Worm (Caenorhabditis elegans) whole organism, early embryonic: ENCODE data around the gene Y54G2A.16.

Source experiments
- F13C5.2 ChIP-seq: sonication (generic microtip); optimal IDR thresholded peaks from 2 replicates; lab custom pipeline; 2017; ENCODE audit warnings: mild to moderate bottlenecking, missing genetic modification characterization, inconsistent platforms, missing compliant biosample characterization
- aly-1 ChIP-seq: sonication (generic microtip); optimal IDR thresholded peaks from 2 replicates; lab custom pipeline; 2016; ENCODE audit warnings: missing genetic modification characterization, missing compliant biosample characterization
- ama-1 ChIP-seq: fragments of 150-350 bp; optimal IDR thresholded peaks from 2 replicates; lab custom pipeline; 2014
- ets-7 ChIP-seq: sonication (generic microtip); optimal IDR thresholded peaks from 2 replicates; lab custom pipeline; 2016; ENCODE audit warnings: missing genotype, missing genetic modification characterization, missing compliant biosample characterization
- flt-1 ChIP-seq: fragments of 200-800 bp; sonication (Bioruptor generic); IDR thresholded peaks from 2 replicates; pipeline ENCODE4 v1.3.6; 2022; ENCODE audit warnings: missing genetic modification characterization, missing compliant biosample characterization
- hmbx-1 ChIP-seq: sonication (generic microtip); optimal IDR thresholded peaks from 2 replicates; lab custom pipeline; 2016; ENCODE audit warnings: mild to moderate bottlenecking, missing genetic modification characterization, missing compliant biosample characterization
- hmg-4 ChIP-seq: fragments of 200-800 bp; sonication (Bioruptor generic); optimal IDR thresholded peaks from 2 replicates; lab custom pipeline; 2018; ENCODE audit warnings: mild to moderate bottlenecking, missing genetic modification characterization, missing compliant biosample characterization
- hnd-1 ChIP-seq: sonication (generic microtip); optimal IDR thresholded peaks from 2 replicates; lab custom pipeline; 2016; ENCODE audit warnings: missing genetic modification characterization, missing compliant biosample characterization
- pes-1 ChIP-seq: fragments of 200-800 bp; sonication (Bioruptor generic); IDR thresholded peaks from 2 replicates; pipeline ENCODE4 v1.3.6; 2022; ENCODE audit warnings: missing genetic modification reagents, missing genetic modification characterization, missing compliant biosample characterization
- sea-1 ChIP-seq: fragments of 200-800 bp; sonication (Bioruptor generic); conservative IDR thresholded peaks from 2 replicates; pipeline ENCODE4 v1.3.6; 2022; ENCODE audit warnings: missing genetic modification characterization, missing compliant biosample characterization
- tbx-11 ChIP-seq: fragments of 200-800 bp; sonication (Bioruptor generic); IDR thresholded peaks from 2 replicates; pipeline ENCODE4 v1.3.6; 2022; ENCODE audit warnings: missing genetic modification characterization, missing compliant biosample characterization
- tra-4 ChIP-seq: sonication (generic microtip); optimal IDR thresholded peaks from 2 replicates; lab custom pipeline; 2017; ENCODE audit warnings: missing genetic modification characterization, missing compliant biosample characterization

DNA sequence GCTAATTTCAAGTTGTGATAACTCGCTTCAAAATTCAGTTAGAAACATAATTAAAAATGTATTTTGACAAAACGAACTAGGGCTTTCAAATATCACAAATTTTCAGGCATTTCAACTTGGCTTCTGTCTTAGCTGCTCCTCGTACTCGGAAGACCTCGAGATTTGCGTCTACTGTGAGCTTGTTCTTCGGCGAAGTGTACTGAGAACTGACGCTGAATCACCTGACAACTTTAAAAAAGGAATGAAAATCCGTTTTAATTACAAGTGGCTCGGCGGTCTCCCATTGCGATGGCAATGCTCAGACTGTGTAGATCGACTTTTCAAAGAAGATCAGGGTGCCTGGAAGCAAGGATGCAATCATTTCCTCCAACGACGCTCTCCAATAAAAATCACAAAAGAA, 14.1 kb downstream of the Y54G2A.16 start, which contains the start of gene clec-85:
- TF ChIP-seq flt-1 (GFP tag; lab: Robert Waterston, UW) (no peak), ama-1 (lab: Kevin White, UChicago) (no peak), ets-7 (no peak), tbx-11 (GFP tag; lab: Robert Waterston, UW) (no peak), sea-1 (GFP tag; lab: Robert Waterston, UW) (no peak), aly-1 (tag; lab: Kevin White, UChicago) (no peak), pes-1 (no peak), tra-4 (tag; lab: Kevin White, UChicago) (no peak), hmg-4 (no peak), hmbx-1 (no peak), hnd-1 (tag; lab: Kevin White, UChicago) (no peak), F13C5.2 (no peak)
